Worm (Caenorhabditis elegans): Measurements from ENCODE around the gene nhr-181.

The nhr-181 gene

DNA sequence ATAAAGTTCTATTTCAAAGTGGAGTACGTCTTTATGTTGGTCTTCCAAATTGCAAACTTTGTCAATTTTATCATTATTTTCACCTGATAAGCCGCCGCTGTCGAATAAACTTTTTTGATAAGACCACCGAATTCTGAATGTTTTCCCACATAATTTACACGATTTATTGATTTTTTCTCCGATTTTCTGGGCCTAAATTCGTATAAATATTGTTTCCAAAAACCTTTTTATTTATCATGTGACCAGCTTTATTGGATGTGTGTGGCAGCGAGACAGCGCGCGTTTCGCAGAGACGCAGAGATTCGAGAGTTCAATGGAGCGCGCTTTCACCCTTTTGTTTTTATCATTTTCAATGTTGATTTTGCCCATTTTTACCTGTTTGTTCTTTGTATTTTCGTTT is 48.2 kb downstream of the nhr-181 start (continued):
- TF ChIP-seq F49E8.2 (tag; optimal IDR thresholded peaks at IDR 0.05; ENCODE audit: insufficient read depth) (no peak), ztf-26 (tag; optimal IDR thresholded peaks at IDR 0.05) (no peak), madf-6 (GFP tag; IDR thresholded peaks at IDR 0.05) (peak; percentile 50; the same call in 1 of the 2 replicates), athp-1 (tag; optimal IDR thresholded peaks at IDR 0.05) (no peak), B0035.1 (tag; optimal IDR thresholded peaks at IDR 0.05) (no peak), pbrm-1 (GFP tag; IDR thresholded peaks at IDR 0.05) (0 out of 2 replicates have a peak, but pooled peaks have one; percentile 31), Y67H2A.10 (GFP tag; conservative IDR thresholded peaks at IDR 0.05) (no peak), ZK185.1 (tag; optimal IDR thresholded peaks at IDR 0.05; ENCODE audit: poor library complexity, severe bottlenecking) (no peak), nhr-80 (tag; optimal IDR thresholded peaks at IDR 0.05) (peak; percentile 71), F22D6.2 (tag; optimal IDR thresholded peaks at IDR 0.05) (no peak), nhr-90 (tag; optimal IDR thresholded peaks at IDR 0.05) (no peak), dpl-1 (GFP tag; optimal IDR thresholded peaks at IDR 0.05) (no peak), K12H6.12 (tag; optimal IDR thresholded peaks at IDR 0.05) (no peak), tbp1 (GFP tag; optimal IDR thresholded peaks at IDR 0.05) (peak; percentile 23), snpc-3.4 (tag; optimal IDR thresholded peaks at IDR 0.05) (no peak), attf-5 (GFP tag; optimal IDR thresholded peaks at IDR 0.05) (peak; percentile 56), lin-40 (tag; optimal IDR thresholded peaks at IDR 0.05) (peak; percentile 78), F33H1.4 (GFP tag; IDR thresholded peaks at IDR 0.05) (peak; percentile 31; the same call in 1 of the 2 replicates), B0261.1 (tag; optimal IDR thresholded peaks at IDR 0.05) (no peak), hrde-1 (tag; optimal IDR thresholded peaks at IDR 0.05; ENCODE audit: borderline replicate concordance) (no peak), unc-130 (GFP tag; optimal IDR thresholded peaks at IDR 0.05) (no peak), cebp-2 (GFP tag; IDR thresholded peaks at IDR 0.05) (no peak), ceh-58 (GFP tag; IDR thresholded peaks at IDR 0.05) (no peak), chd-7 (tag; optimal IDR thresholded peaks at IDR 0.05) (no peak), Y53F4B.3 (GFP tag; IDR thresholded peaks at IDR 0.05) (no peak), F55B11.4 (tag; optimal IDR thresholded peaks at IDR 0.05; ENCODE audit: borderline replicate concordance, insufficient read depth) (no peak), cebp-1 (GFP tag; IDR thresholded peaks at IDR 0.05) (no peak), cebp-1 (tag; optimal IDR thresholded peaks at IDR 0.05) (peak; percentile 59), hmg-20 (GFP tag; IDR thresholded peaks at IDR 0.05) (no peak), him-1 (tag; optimal IDR thresholded peaks at IDR 0.05) (no peak), mcd-1 (GFP tag; IDR thresholded peaks at IDR 0.05) (peak; percentile 96), bed-1 (GFP tag; IDR thresholded peaks at IDR 0.05) (no peak), xnd-1 (tag; optimal IDR thresholded peaks at IDR 0.05) (no peak), ets-4 (GFP tag; optimal IDR thresholded peaks at IDR 0.05) (no peak), mel-28 (tag; optimal IDR thresholded peaks at IDR 0.05; ENCODE audit: borderline replicate concordance) (no peak), B0336.3 (GFP tag; IDR thresholded peaks at IDR 0.05) (no peak), ztf-28 (GFP tag; IDR thresholded peaks at IDR 0.05) (no peak), aptf-2 (GFP tag; conservative IDR thresholded peaks at IDR 0.05) (no peak), T26A5.8 (tag; optimal IDR thresholded peaks at IDR 0.05) (no peak), ceh-91 (GFP tag; IDR thresholded peaks at IDR 0.05) (no peak), F57C9.4 (tag; optimal IDR thresholded peaks at IDR 0.05) (no peak), lag-1 (GFP tag; IDR thresholded peaks at IDR 0.05) (no peak), ama-1 (optimal IDR thresholded peaks at IDR 0.05) (no peak), ama-1 (GFP tag; optimal IDR thresholded peaks at IDR 0.05) (no peak), nfyb-1 (GFP tag; IDR thresholded peaks at IDR 0.05) (0 out of 2 replicates have a peak, but pooled peaks have one; percentile 24), snpc-4 (GFP tag; optimal IDR thresholded peaks at IDR 0.05) (no peak), snpc-4 (tag; optimal IDR thresholded peaks at IDR 0.05) (peak in 3 of 4 experiments; percentile 7 to 37 (median 23)), F10E7.11 (tag; optimal IDR thresholded peaks at IDR 0.05) (no peak), akir-1 (GFP tag; optimal IDR thresholded peaks at IDR 0.05) (no peak), Y56A3A.18 (GFP tag; IDR thresholded peaks at IDR 0.05) (no peak)

All from whole organism, young adult.